Worm (Caenorhabditis elegans): ENCODE results near the gene hlh-13.

DNA sequence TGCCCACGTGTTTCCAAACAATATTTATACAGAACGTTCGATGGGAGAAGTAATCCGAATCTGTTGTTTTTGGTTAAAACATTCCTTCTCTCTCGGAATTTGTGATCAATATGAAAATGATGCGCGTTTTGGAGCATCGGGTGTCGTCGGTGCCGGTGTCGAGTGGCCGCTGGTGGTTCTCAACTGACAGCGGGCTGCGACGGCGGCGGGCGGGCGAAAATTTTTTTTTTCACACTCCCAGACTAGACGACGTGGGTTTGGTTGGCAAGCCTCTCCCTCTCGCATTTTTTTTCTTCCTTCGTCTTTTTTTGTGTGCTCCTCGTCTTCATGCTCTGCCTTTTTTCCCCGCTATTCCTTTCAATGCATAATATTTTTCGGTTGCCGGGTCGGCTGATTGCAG is 30.9 kb upstream of the hlh-13 start, which contains the start of gene W01H2.2:
- TF ChIP-seq snpc-4 (tag; optimal IDR thresholded peaks at IDR 0.05), result no peak
- no peak for TF ChIP-seq nhr-90 (tag; optimal IDR thresholded peaks at IDR 0.05; ENCODE audit: poor library complexity)
- no peak for TF ChIP-seq lin-39 (tag; optimal IDR thresholded peaks at IDR 0.05)
- no peak for TF ChIP-seq nhr-11 (tag; optimal IDR thresholded peaks at IDR 0.05)
- peak in 1 of 3 experiments; percentile 26 for TF ChIP-seq ceh-82 (tag; optimal IDR thresholded peaks at IDR 0.05)
- no peak for TF ChIP-seq ztf-4 (tag; optimal IDR thresholded peaks at IDR 0.05)
- no peak for TF ChIP-seq skn-1 (tag; optimal IDR thresholded peaks at IDR 0.05)
- no peak for TF ChIP-seq elt-2 (tag; optimal IDR thresholded peaks at IDR 0.05)

All from whole organism, L1 larva.